Worm (Caenorhabditis elegans) whole organism, L4 larva: ENCODE measurements around the gene pqn-15.

Source experiments
- D1046.2 ChIP-seq: fragments of 200-800 bp; sonication (Bioruptor generic); IDR thresholded peaks from 2 replicates; pipeline ENCODE4 v1.3.6; 2022; ENCODE audit warnings: missing genetic modification characterization, missing compliant biosample characterization
- F49E8.2 ChIP-seq: sonication (generic microtip); optimal IDR thresholded peaks from 2 replicates; lab custom pipeline; 2016; ENCODE audit warnings: missing compliant biosample characterization, mild to moderate bottlenecking, missing genetic modification characterization, borderline replicate concordance
- ama-1 ChIP-seq: fragments of 150-350 bp; optimal IDR thresholded peaks from 2 replicates; lab custom pipeline; 2014; ENCODE audit warnings: inconsistent platforms, mixed read lengths
- ceh-28 ChIP-seq: fragments of 150-350 bp; optimal IDR thresholded peaks from 2 replicates; lab custom pipeline; 2014; ENCODE audit warnings: missing biosample characterization, missing genetic modification reagents, missing genetic modification characterization
- fos-1 ChIP-seq: fragments of 150-350 bp; optimal IDR thresholded peaks from 2 replicates; lab custom pipeline; 2014; ENCODE audit warnings: missing biosample characterization, missing genetic modification characterization
- lin-15B ChIP-seq: fragments of 150-350 bp; sonication (generic microtip); optimal IDR thresholded peaks from 3 replicates; lab custom pipeline; 2014; ENCODE audit warnings: missing biosample characterization, missing genetic modification characterization
- nhr-28 ChIP-seq: fragments of 150-350 bp; optimal IDR thresholded peaks from 2 replicates; lab custom pipeline; 2014; ENCODE audit warnings: missing biosample characterization, missing genetic modification characterization
- nhr-6 ChIP-seq: fragments of 150-350 bp; optimal IDR thresholded peaks from 2 replicates; lab custom pipeline; 2014; ENCODE audit warnings: missing biosample characterization, missing genetic modification characterization

ce11 chrX:4350198-4350597, 43.4 kb upstream of the pqn-15 start, which contains the start of gene F14H12.2:
- TF ChIP-seq lin-15B (tag; lab: Kevin White, UChicago) (no peak), nhr-28 (no peak), ceh-28 (tag; lab: Kevin White, UChicago) (no peak), ama-1 (lab: Kevin White, UChicago) (no peak), nhr-6 (tag; lab: Kevin White, UChicago) (no peak), F49E8.2 (tag; lab: Kevin White, UChicago) (no peak), D1046.2 (GFP tag; lab: Robert Waterston, UW) (no peak), fos-1 (tag; lab: Kevin White, UChicago) (no peak)
